Worm (Caenorhabditis elegans): ENCODE results near the gene irld-7.

ce11 chrIV:6638256-6638655 lies 48.1 kb downstream of the irld-7 start, which contains the start of gene C01B10.7:
- TF ChIP-seq lin-15B (tag; optimal IDR thresholded peaks at IDR 0.05) (no peak), nhr-28 (tag; optimal IDR thresholded peaks at IDR 0.05) (no peak), swsn-7 (tag; optimal IDR thresholded peaks at IDR 0.05) (no peak), ztf-4 (tag; optimal IDR thresholded peaks at IDR 0.05) (no peak), lsy-2 (tag; optimal IDR thresholded peaks at IDR 0.05) (no peak), unc-62 (GFP tag; optimal IDR thresholded peaks at IDR 0.05) (no peak), elt-2 (tag; optimal IDR thresholded peaks at IDR 0.05) (no peak), ama-1 (optimal IDR thresholded peaks at IDR 0.05) (no peak), skn-1 (tag; optimal IDR thresholded peaks at IDR 0.05) (no peak), ces-1 (GFP tag; optimal IDR thresholded peaks at IDR 0.05) (no peak), mdl-1 (tag; optimal IDR thresholded peaks at IDR 0.05) (no peak), mep-1 (tag; optimal IDR thresholded peaks at IDR 0.05) (no peak), nhr-11 (tag; optimal IDR thresholded peaks at IDR 0.05) (no peak)

Measured in whole organism, L1 larva.